Fruit fly (Drosophila melanogaster) whole organism, prepupa: ENCODE data around the gene CG42709.

Experiments
- Blimp-1 ChIP-seq: fragments of 200-800 bp; sonication (Bioruptor generic); optimal IDR thresholded peaks from 3 replicates; lab custom pipeline; 2017; ENCODE audit warnings: missing biosample characterization, missing genetic modification characterization, mild to moderate bottlenecking, moderate library complexity, missing genetic modification reagents
- CG11294 ChIP-seq: fragments of 200-800 bp; sonication (Bioruptor generic); IDR thresholded peaks from 2 replicates; pipeline ENCODE4 v1.3.6; 2022; ENCODE audit warnings: missing biosample characterization, missing genetic modification characterization
- CG3032 ChIP-seq: fragments of 200-800 bp; optimal IDR thresholded peaks from 2 replicates; lab custom pipeline; 2019; ENCODE audit warnings: missing biosample characterization, mild to moderate bottlenecking, missing genetic modification characterization, moderate library complexity
- CG32006 ChIP-seq: fragments of 200-800 bp; sonication (Bioruptor generic); optimal IDR thresholded peaks from 3 replicates; lab custom pipeline; 2017; ENCODE audit warnings: missing biosample characterization, mild to moderate bottlenecking, missing genetic modification characterization
- CG6854 ChIP-seq: fragments of 200-800 bp; sonication (Bioruptor generic); optimal IDR thresholded peaks from 2 replicates; lab custom pipeline; 2017; ENCODE audit warnings: missing biosample characterization, mild to moderate bottlenecking, missing genetic modification characterization
- CG7368 ChIP-seq: fragments of 200-800 bp; sonication (Bioruptor generic); optimal IDR thresholded peaks from 3 replicates; lab custom pipeline; 2016; ENCODE audit warnings: missing biosample characterization, missing genetic modification characterization
- Eip78C ChIP-seq: fragments of 200-800 bp; sonication (Bioruptor generic); peaks from one replicate; lab custom pipeline; 2016; ENCODE audit warnings: missing biosample characterization, missing genetic modification characterization
- Hr39 ChIP-seq: fragments of 200-800 bp; sonication (Bioruptor generic); optimal IDR thresholded peaks from 2 replicates; lab custom pipeline; 2016; ENCODE audit warnings: missing biosample characterization, missing genetic modification characterization
- Met ChIP-seq: fragments of 200-800 bp; sonication (Bioruptor generic); optimal IDR thresholded peaks from 3 replicates; lab custom pipeline; 2016; ENCODE audit warnings: missing biosample characterization, missing genetic modification characterization
- achi ChIP-seq: fragments of 200-800 bp; sonication (Bioruptor generic); optimal IDR thresholded peaks from 3 replicates; lab custom pipeline; 2016; ENCODE audit warnings: missing biosample characterization, missing genetic modification characterization
- acj6 ChIP-seq: fragments of 200-800 bp; sonication (Bioruptor generic); optimal IDR thresholded peaks from 3 replicates; lab custom pipeline; 2016; ENCODE audit warnings: missing biosample characterization, missing genetic modification characterization
- dsx ChIP-seq: fragments of 200-800 bp; optimal IDR thresholded peaks from 3 replicates; lab custom pipeline; 2019; ENCODE audit warnings: missing biosample characterization, mild to moderate bottlenecking, missing genetic modification characterization, moderate library complexity; ENCODE audit not compliant: poor library complexity, severe bottlenecking
- fkh ChIP-seq: fragments of 200-800 bp; sonication (Bioruptor generic); optimal IDR thresholded peaks from 3 replicates; lab custom pipeline; 2017; ENCODE audit warnings: missing biosample characterization, mild to moderate bottlenecking, missing genetic modification characterization, moderate library complexity

DNA sequence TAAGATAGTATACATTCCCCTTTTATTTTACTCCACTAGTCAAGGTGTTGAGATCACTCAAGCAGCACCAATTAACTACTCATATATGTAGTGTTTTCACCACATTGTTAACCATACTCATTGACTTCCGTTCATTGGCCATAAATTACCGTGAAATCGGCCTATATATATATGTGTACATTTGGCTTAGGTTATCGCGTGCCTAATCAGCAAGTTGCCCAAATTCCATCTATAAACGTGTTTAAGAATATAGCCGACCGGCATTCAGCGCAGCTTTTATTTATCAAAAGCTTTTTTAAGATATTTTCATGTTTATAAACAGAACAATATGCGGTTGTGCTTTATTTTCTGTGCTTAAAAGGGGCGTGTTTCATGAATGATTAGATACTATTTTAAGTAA, 38.5 kb downstream of the CG42709 start:
- TF ChIP-seq CG32006 (GFP tag; lab: Kevin White, UChicago): no peak
- no peak for TF ChIP-seq CG6854
- no peak for TF ChIP-seq acj6 (GFP tag; lab: Kevin White, UChicago)
- no peak for TF ChIP-seq CG11294
- TF ChIP-seq Hr39 (GFP tag; lab: Kevin White, UChicago): no peak
- no peak for TF ChIP-seq CG3032 (tag; lab: Kevin White, UChicago)
- TF ChIP-seq fkh (GFP tag; lab: Kevin White, UChicago): no peak
- TF ChIP-seq achi (GFP tag; lab: Kevin White, UChicago): no peak
- TF ChIP-seq Eip78C (GFP tag; lab: Kevin White, UChicago): no peak
- no peak for TF ChIP-seq Blimp-1 (GFP tag; lab: Kevin White, UChicago)
- TF ChIP-seq dsx: no peak
- no peak for TF ChIP-seq Met
- TF ChIP-seq CG7368 (GFP tag; lab: Kevin White, UChicago): no peak
